Worm (Caenorhabditis elegans): Measurements from ENCODE around the gene D2062.4.
"Not testable (repeated sequence)": the region's sequence is repeated elsewhere in the genome, so short reads cannot be mapped to it uniquely, and the experiment has no call there.

DNA sequence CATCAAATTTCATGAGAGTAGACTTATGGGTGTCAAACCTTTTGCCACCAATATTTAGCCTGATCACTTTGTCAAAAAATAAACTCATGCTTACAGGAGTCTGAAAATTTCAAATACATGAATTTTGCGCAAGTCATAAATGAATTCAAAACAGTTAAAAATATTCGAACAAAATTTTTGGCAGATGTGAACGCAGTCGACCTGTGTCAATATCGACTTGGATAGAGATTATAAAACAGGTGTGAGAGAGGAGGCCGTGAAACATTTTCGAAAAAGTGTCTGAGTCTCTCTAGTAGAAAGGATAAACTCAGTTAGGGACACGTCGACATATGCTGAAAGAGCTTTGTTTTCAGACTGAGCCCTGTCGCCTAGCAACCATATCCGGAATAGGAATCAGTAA, 23.6 kb downstream of the D2062.4 start, which contains the start of gene F22E5.12:
- not testable (repeated sequence) for TF ChIP-seq hlh-26 (GFP tag; conservative IDR thresholded peaks at IDR 0.05); ama-1 (optimal IDR thresholded peaks at IDR 0.05); ama-1 (GFP tag; optimal IDR thresholded peaks at IDR 0.05); snpc-4 (GFP tag; optimal IDR thresholded peaks at IDR 0.05); snpc-4 (tag; optimal IDR thresholded peaks at IDR 0.05); Y79H2A.3 (GFP tag; conservative IDR thresholded peaks at IDR 0.05)
